Worm (Caenorhabditis elegans): ENCODE results near the gene Y62H9A.8.

DNA sequence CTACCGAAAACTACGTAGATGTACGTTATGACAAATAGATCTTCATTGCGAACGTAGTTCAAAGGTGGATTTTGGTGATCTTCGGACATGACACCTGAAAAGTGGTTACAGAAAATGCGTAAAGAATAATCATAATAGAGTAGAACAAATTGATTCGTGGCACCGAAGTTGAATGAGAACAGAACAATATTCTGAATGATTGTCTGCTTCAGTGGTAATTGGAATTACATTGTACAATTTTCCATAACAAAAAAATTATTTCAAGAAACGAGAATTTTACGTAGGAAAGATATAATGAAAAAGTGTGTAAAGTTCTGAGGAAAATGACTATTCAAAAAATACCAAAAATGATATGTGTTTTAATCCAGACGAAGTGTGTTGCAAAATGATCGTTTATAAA lies 10.4 kb upstream of the Y62H9A.8 start, which contains the start of gene Y62H9A.10:
- TF ChIP-seq ets-7 (tag; optimal IDR thresholded peaks at IDR 0.05) (no peak), flt-1 (GFP tag; IDR thresholded peaks at IDR 0.05) (no peak), ama-1 (optimal IDR thresholded peaks at IDR 0.05) (no peak), hnd-1 (tag; optimal IDR thresholded peaks at IDR 0.05) (no peak), ceh-13 (GFP tag; optimal IDR thresholded peaks at IDR 0.05) (no peak), tbx-11 (GFP tag; IDR thresholded peaks at IDR 0.05) (no peak), ceh-36 (tag; optimal IDR thresholded peaks at IDR 0.05) (no peak), hmg-4 (GFP tag; optimal IDR thresholded peaks at IDR 0.05) (no peak), B0310.2 (tag; optimal IDR thresholded peaks at IDR 0.05) (no peak)
